Fruit fly (Drosophila melanogaster) whole organism: ENCODE measurements around the gene CG31248.

ENCODE experiments used
- CG8478 ChIP-seq: fragments of >200 bp; optimal IDR thresholded peaks from 2 replicates; lab custom pipeline; 2018; ENCODE audit warnings: inconsistent platforms
- Dll ChIP-seq: fragments of >200 bp; optimal IDR thresholded peaks from 2 replicates; lab custom pipeline; 2017
- EcR ChIP-seq, 2 experiments: fragments of >200 bp; optimal IDR thresholded peaks; 2 replicates each; lab custom pipeline; 2017; ENCODE audit warnings: missing biosample characterization in 2 of 2, missing genetic modification characterization in 2 of 2, missing genetic modification reagents in 2 of 2
- pan ChIP-seq: fragments of >200 bp; optimal IDR thresholded peaks from 2 replicates; lab custom pipeline; 2017
- psq ChIP-seq: fragments of >200 bp; optimal IDR thresholded peaks from 2 replicates; lab custom pipeline; 2017
- usp ChIP-seq: fragments of >200 bp; optimal IDR thresholded peaks from 2 replicates; lab custom pipeline; 2017; ENCODE audit warnings: missing biosample characterization, missing genetic modification characterization, mixed read lengths

- no peak for TF ChIP-seq psq (lab: Kevin White, UChicago)
- no peak for TF ChIP-seq usp (GFP tag; lab: Kevin White, UChicago)
- no peak for TF ChIP-seq Dll (lab: Kevin White, UChicago)
- TF ChIP-seq EcR (GFP tag; optimal IDR thresholded peaks at IDR 0.05; lab: Kevin White, UChicago): no peak
- no peak for TF ChIP-seq pan (lab: Kevin White, UChicago)
- TF ChIP-seq CG8478 (lab: Kevin White, UChicago): peak; percentile 85
Measured at dm6 chr3R:7123699-7124098, 5.4 kb upstream of the CG31248 start.
